Worm (Caenorhabditis elegans) whole organism, young adult: ENCODE data around the gene ttr-23.

Source experiments
- F22D6.2 ChIP-seq: sonication (generic microtip); optimal IDR thresholded peaks from 2 replicates; lab custom pipeline; 2016; ENCODE audit warnings: mild to moderate bottlenecking, missing genetic modification characterization, missing compliant biosample characterization
- ceh-58 ChIP-seq: fragments of 200-800 bp; sonication (Bioruptor generic); IDR thresholded peaks from 2 replicates; pipeline ENCODE4 v1.3.6; 2022; ENCODE audit warnings: missing genetic modification characterization, missing compliant biosample characterization
- pha-4 ChIP-seq: fragments of 150-350 bp; sonication (generic microtip); optimal IDR thresholded peaks from 2 replicates; lab custom pipeline; 2014; ENCODE audit warnings: missing biosample characterization, missing genetic modification reagents, missing genetic modification characterization

DNA sequence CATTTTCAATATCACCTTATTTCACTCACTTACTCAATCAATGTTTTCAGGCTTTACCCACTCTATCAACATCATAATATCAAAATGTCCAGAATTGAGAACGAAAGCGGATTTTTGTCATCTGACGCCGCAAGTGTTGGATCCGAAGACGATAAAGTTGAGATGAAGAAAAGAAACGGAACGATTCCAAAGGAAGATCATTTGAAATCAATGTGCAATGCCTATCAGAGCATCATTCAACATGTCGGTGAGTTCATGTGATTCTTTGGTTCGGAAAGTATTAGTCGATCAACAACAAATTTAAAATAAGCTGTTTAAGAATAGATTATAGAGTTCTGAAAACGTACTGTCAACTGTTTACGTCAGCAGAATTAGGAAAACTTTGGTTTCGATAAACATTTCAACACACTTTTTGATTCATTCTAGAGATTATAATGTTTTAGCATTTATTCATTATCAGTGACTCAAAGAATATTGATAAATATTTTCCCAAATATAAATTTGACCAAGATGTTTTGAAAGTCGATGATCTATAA lies 24.8 kb downstream of the ttr-23 start, which contains the start of gene cat-4:
- TF ChIP-seq F22D6.2 (tag; lab: Kevin White, UChicago) (no peak), pha-4 (no peak), ceh-58 (GFP tag; lab: Robert Waterston, UW) (no peak)
